Worm (Caenorhabditis elegans) whole organism, young adult: ENCODE results near the gene T13C5.6.

Source experiments
- B0035.1 ChIP-seq: sonication (generic microtip); optimal IDR thresholded peaks from 2 replicates; lab custom pipeline; 2016; ENCODE audit warnings: missing genetic modification characterization, mild to moderate bottlenecking, missing compliant biosample characterization, missing genotype, missing genetic modification reagents
- B0261.1 ChIP-seq: sonication (generic microtip); optimal IDR thresholded peaks from 2 replicates; lab custom pipeline; 2016; ENCODE audit warnings: mild to moderate bottlenecking, missing genetic modification characterization, moderate library complexity, missing compliant biosample characterization
- C06A6.2 ChIP-seq: fragments of 200-800 bp; sonication (Bioruptor generic); conservative IDR thresholded peaks from 2 replicates; pipeline ENCODE4 v1.3.6; 2022; ENCODE audit warnings: missing genetic modification characterization, missing compliant biosample characterization
- F39B2.1 ChIP-seq: fragments of 200-800 bp; sonication (Bioruptor generic); IDR thresholded peaks from 2 replicates; pipeline ENCODE4 v1.3.6; 2022; ENCODE audit warnings: missing genetic modification reagents, missing genetic modification characterization, missing compliant biosample characterization
- F52B5.7 ChIP-seq: sonication (generic microtip); optimal IDR thresholded peaks from 2 replicates; lab custom pipeline; 2016; ENCODE audit warnings: mild to moderate bottlenecking, missing genetic modification characterization, missing compliant biosample characterization
- F55B11.4 ChIP-seq: sonication (generic microtip); optimal IDR thresholded peaks from 2 replicates; lab custom pipeline; 2016; ENCODE audit warnings: missing compliant biosample characterization, missing genetic modification characterization, borderline replicate concordance; ENCODE audit not compliant: insufficient read depth
- F57A8.1 ChIP-seq: fragments of 200-800 bp; sonication (Bioruptor generic); optimal IDR thresholded peaks from 2 replicates; lab custom pipeline; 2018; ENCODE audit warnings: mild to moderate bottlenecking, missing genetic modification characterization, moderate library complexity, missing compliant biosample characterization
- F57C9.4 ChIP-seq: sonication (generic microtip); optimal IDR thresholded peaks from 2 replicates; lab custom pipeline; 2017; ENCODE audit warnings: mild to moderate bottlenecking, missing genetic modification characterization, missing compliant biosample characterization
- K11D2.4 ChIP-seq: fragments of 200-800 bp; sonication (Bioruptor generic); IDR thresholded peaks from 2 replicates; pipeline ENCODE4 v1.3.6; 2022; ENCODE audit warnings: missing genetic modification reagents, missing genetic modification characterization, missing compliant biosample characterization
- Y53G8AR.9 ChIP-seq: fragments of 200-800 bp; sonication (Bioruptor generic); conservative IDR thresholded peaks from 2 replicates; pipeline ENCODE4 v1.3.6; 2022; ENCODE audit warnings: missing genetic modification reagents, missing genetic modification characterization, missing compliant biosample characterization
- atf-7 ChIP-seq: sonication (generic microtip); optimal IDR thresholded peaks from 2 replicates; lab custom pipeline; 2017; ENCODE audit warnings: mild to moderate bottlenecking, missing genetic modification characterization, missing compliant biosample characterization
- athp-1 ChIP-seq: sonication (generic microtip); optimal IDR thresholded peaks from 2 replicates; lab custom pipeline; 2017; ENCODE audit warnings: mild to moderate bottlenecking, missing genetic modification characterization, missing compliant biosample characterization
- bed-1 ChIP-seq: fragments of 200-800 bp; sonication (Bioruptor generic); IDR thresholded peaks from 2 replicates; pipeline ENCODE4 v1.3.6; 2022; ENCODE audit warnings: missing genetic modification reagents, missing genetic modification characterization, missing compliant biosample characterization
- cebp-1 ChIP-seq, 2 experiments: fragments of 200-800 bp in 1 of 2; sonication (Bioruptor generic) in 1 of 2; sonication (generic microtip) in 1 of 2; IDR thresholded peaks in 1 of 2; optimal IDR thresholded peaks in 1 of 2; 2 replicates each; pipeline versions ENCODE4 v1.3.6 to Lab custom; 2017 to 2022; ENCODE audit warnings: missing compliant biosample characterization in 2 of 2, missing genetic modification characterization in 2 of 2, mild to moderate bottlenecking in 1 of 2, missing genetic modification reagents in 1 of 2, moderate library complexity in 1 of 2
- cebp-2 ChIP-seq: fragments of 200-800 bp; sonication (Bioruptor generic); IDR thresholded peaks from 2 replicates; pipeline ENCODE4 v1.3.6; 2022; ENCODE audit warnings: missing genetic modification characterization, missing compliant biosample characterization
- ceh-27 ChIP-seq: fragments of 200-800 bp; sonication (Bioruptor generic); optimal IDR thresholded peaks from 2 replicates; lab custom pipeline; 2018; ENCODE audit warnings: mild to moderate bottlenecking, missing genetic modification characterization, moderate library complexity, missing compliant biosample characterization
- chd-7 ChIP-seq: sonication (generic microtip); optimal IDR thresholded peaks from 2 replicates; lab custom pipeline; 2016; ENCODE audit warnings: mild to moderate bottlenecking, missing genetic modification characterization, moderate library complexity, missing compliant biosample characterization
- die-1 ChIP-seq: sonication (generic microtip); optimal IDR thresholded peaks from 2 replicates; lab custom pipeline; 2016; ENCODE audit warnings: missing genotype, mild to moderate bottlenecking, missing genetic modification characterization, missing compliant biosample characterization
- dpff-1 ChIP-seq: sonication (generic microtip); optimal IDR thresholded peaks from 2 replicates; lab custom pipeline; 2017; ENCODE audit warnings: mild to moderate bottlenecking, missing genetic modification characterization, missing compliant biosample characterization
- dpl-1 ChIP-seq: fragments of 150-350 bp; optimal IDR thresholded peaks from 2 replicates; lab custom pipeline; 2014; ENCODE audit warnings: missing biosample characterization, missing genetic modification reagents, missing genetic modification characterization
- efl-1 ChIP-seq: fragments of 150-350 bp; optimal IDR thresholded peaks from 2 replicates; lab custom pipeline; 2014; ENCODE audit warnings: missing biosample characterization, missing genetic modification reagents, missing genetic modification characterization
- fkh-3 ChIP-seq: sonication (generic microtip); optimal IDR thresholded peaks from 2 replicates; lab custom pipeline; 2016; ENCODE audit warnings: mild to moderate bottlenecking, missing genetic modification characterization, missing compliant biosample characterization
- hmg-20 ChIP-seq: fragments of 200-800 bp; sonication (Bioruptor generic); IDR thresholded peaks from 2 replicates; pipeline ENCODE4 v1.3.6; 2022; ENCODE audit warnings: missing genetic modification reagents, missing genetic modification characterization, missing compliant biosample characterization
- hrde-1 ChIP-seq: sonication (generic microtip); optimal IDR thresholded peaks from 2 replicates; lab custom pipeline; 2016; ENCODE audit warnings: missing genetic modification characterization, mild to moderate bottlenecking, missing compliant biosample characterization, moderate library complexity, missing genotype, missing genetic modification reagents, borderline replicate concordance
- lin-40 ChIP-seq: sonication (generic microtip); optimal IDR thresholded peaks from 2 replicates; lab custom pipeline; 2016; ENCODE audit warnings: missing genetic modification characterization, mild to moderate bottlenecking, missing compliant biosample characterization, missing genotype, missing genetic modification reagents
- lsy-27 ChIP-seq: sonication (generic microtip); optimal IDR thresholded peaks from 2 replicates; lab custom pipeline; 2017; ENCODE audit warnings: missing genetic modification characterization, mild to moderate bottlenecking, missing compliant biosample characterization, antibody characterized with exemption, missing genotype, borderline replicate concordance; ENCODE audit not compliant: insufficient read depth
- madf-3 ChIP-seq: fragments of 200-800 bp; sonication (Bioruptor generic); IDR thresholded peaks from 2 replicates; pipeline ENCODE4 v1.3.6; 2022; ENCODE audit warnings: missing genetic modification reagents, missing genetic modification characterization, missing compliant biosample characterization
- madf-8 ChIP-seq: fragments of 200-800 bp; sonication (Bioruptor generic); conservative IDR thresholded peaks from 2 replicates; pipeline ENCODE4 v1.3.6; 2022; ENCODE audit warnings: missing genetic modification reagents, missing genetic modification characterization, missing compliant biosample characterization
- mxl-1 ChIP-seq: sonication (generic microtip); optimal IDR thresholded peaks from 2 replicates; lab custom pipeline; 2016; ENCODE audit warnings: missing genetic modification characterization, missing compliant biosample characterization
- nfya-2 ChIP-seq: fragments of 200-800 bp; sonication (Bioruptor generic); IDR thresholded peaks from 2 replicates; pipeline ENCODE4 v1.3.6; 2022; ENCODE audit warnings: missing genetic modification reagents, missing genetic modification characterization, missing compliant biosample characterization
- nfyb-1 ChIP-seq: fragments of 200-800 bp; sonication (Bioruptor generic); IDR thresholded peaks from 2 replicates; pipeline ENCODE4 v1.3.6; 2022; ENCODE audit warnings: missing genetic modification reagents, missing genetic modification characterization, missing compliant biosample characterization
- nhr-120 ChIP-seq: fragments of 200-800 bp; sonication (Bioruptor generic); IDR thresholded peaks from 2 replicates; pipeline ENCODE4 v1.3.6; 2022; ENCODE audit warnings: missing genetic modification characterization, missing compliant biosample characterization
- nhr-90 ChIP-seq: sonication (generic microtip); optimal IDR thresholded peaks from 2 replicates; lab custom pipeline; 2016; ENCODE audit warnings: missing genotype, mild to moderate bottlenecking, missing genetic modification characterization, missing compliant biosample characterization
- pbrm-1 ChIP-seq: fragments of 200-800 bp; sonication (Bioruptor generic); IDR thresholded peaks from 2 replicates; pipeline ENCODE4 v1.3.6; 2022; ENCODE audit warnings: missing genetic modification reagents, missing genetic modification characterization, missing compliant biosample characterization
- pha-4 ChIP-seq: fragments of 150-350 bp; sonication (generic microtip); optimal IDR thresholded peaks from 2 replicates; lab custom pipeline; 2014; ENCODE audit warnings: missing biosample characterization, missing genetic modification reagents, missing genetic modification characterization
- rec-8 ChIP-seq, 2 experiments: sonication (generic microtip); optimal IDR thresholded peaks; 2 replicates each; lab custom pipeline; 2016; ENCODE audit warnings: mild to moderate bottlenecking in 2 of 2, missing genetic modification characterization in 2 of 2, missing genetic modification reagents in 2 of 2, missing genotype in 2 of 2, missing biosample characterization in 1 of 2, missing compliant biosample characterization in 1 of 2, moderate library complexity in 1 of 2
- rpc-1 ChIP-seq, 2 experiments: fragments of 150-350 bp in 1 of 2; sonication (generic microtip) in 1 of 2; optimal IDR thresholded peaks; 2 replicates each; lab custom pipeline; 2014 to 2018; ENCODE audit warnings: missing biosample characterization in 1 of 2, missing genetic modification characterization in 1 of 2, missing genetic modification reagents in 1 of 2, missing genotype in 1 of 2
- sdz-38 ChIP-seq: sonication (generic microtip); optimal IDR thresholded peaks from 2 replicates; lab custom pipeline; 2016; ENCODE audit warnings: missing genotype, missing genetic modification characterization, missing compliant biosample characterization
- sea-2 ChIP-seq: fragments of 200-800 bp; sonication (Bioruptor generic); IDR thresholded peaks from 2 replicates; pipeline ENCODE4 v1.3.6; 2022; ENCODE audit warnings: missing genetic modification characterization, missing compliant biosample characterization
- somi-1 ChIP-seq: fragments of 200-800 bp; sonication (Bioruptor generic); optimal IDR thresholded peaks from 2 replicates; lab custom pipeline; 2018; ENCODE audit warnings: mild to moderate bottlenecking, missing genetic modification characterization, missing compliant biosample characterization
- sptf-2 ChIP-seq: fragments of 200-800 bp; sonication (Bioruptor generic); optimal IDR thresholded peaks from 2 replicates; lab custom pipeline; 2018; ENCODE audit warnings: mild to moderate bottlenecking, missing genetic modification characterization, missing compliant biosample characterization
- tbp1 ChIP-seq: fragments of 200-800 bp; sonication (Bioruptor generic); optimal IDR thresholded peaks from 2 replicates; lab custom pipeline; 2018; ENCODE audit warnings: mild to moderate bottlenecking, missing genetic modification characterization, missing compliant biosample characterization
- unc-130 ChIP-seq: sonication (generic microtip); optimal IDR thresholded peaks from 2 replicates; lab custom pipeline; 2016; ENCODE audit warnings: missing genetic modification reagents, missing genetic modification characterization, missing compliant biosample characterization
- xnd-1 ChIP-seq: sonication (generic microtip); optimal IDR thresholded peaks from 2 replicates; lab custom pipeline; 2016; ENCODE audit warnings: missing genotype, missing genetic modification reagents, missing genetic modification characterization, missing compliant biosample characterization
- zfh-2 ChIP-seq: fragments of 200-800 bp; sonication (Bioruptor generic); conservative IDR thresholded peaks from 2 replicates; pipeline ENCODE4 v1.3.6; 2022; ENCODE audit warnings: missing genetic modification reagents, missing genetic modification characterization, missing compliant biosample characterization
- ztf-22 ChIP-seq: fragments of 200-800 bp; sonication (Bioruptor generic); optimal IDR thresholded peaks from 2 replicates; lab custom pipeline; 2018; ENCODE audit warnings: mild to moderate bottlenecking, missing genetic modification characterization, moderate library complexity, missing compliant biosample characterization

T13C5.6 gene

ce11 chrX:6221097-6221496 is 13.6 kb upstream of the T13C5.6 start:
- no peak for TF ChIP-seq lsy-27 (tag; lab: Kevin White, UChicago)
- TF ChIP-seq bed-1 (GFP tag; lab: Robert Waterston, UW): no peak

DNA sequence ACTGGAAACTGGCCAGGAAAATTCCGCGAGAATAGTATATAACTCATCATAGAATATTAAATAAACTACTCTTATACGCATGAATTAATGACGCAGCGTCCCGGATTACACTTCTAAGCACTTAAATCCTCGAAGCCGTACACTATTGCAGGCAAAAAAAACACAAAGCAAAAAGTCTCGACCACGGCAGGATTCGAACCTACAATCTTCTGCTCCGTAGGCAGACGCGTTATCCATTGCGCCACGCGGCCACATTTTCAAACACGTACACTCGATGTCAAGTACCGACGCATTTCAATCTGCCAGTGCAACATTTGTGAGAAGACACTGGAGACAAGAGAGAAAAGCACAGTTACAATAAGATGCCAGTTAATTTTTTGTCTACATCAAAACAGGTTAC is 12.4 kb upstream of the T13C5.6 start:
- TF ChIP-seq sdz-38 (tag; lab: Kevin White, UChicago) (no peak), die-1 (tag; lab: Kevin White, UChicago) (peak; percentile 78), hmg-20 (GFP tag; lab: Robert Waterston, UW) (peak; percentile 32; the same call in 1 of the 2 replicates), lin-40 (tag; lab: Kevin White, UChicago) (peak; percentile 63), somi-1 (GFP tag; lab: Kevin White, UChicago) (peak; percentile 37), pbrm-1 (GFP tag; lab: Robert Waterston, UW) (peak; percentile 85), dpff-1 (tag; lab: Kevin White, UChicago) (no peak), F39B2.1 (GFP tag; lab: Robert Waterston, UW) (no peak), ceh-27 (GFP tag; lab: Kevin White, UChicago) (peak; percentile 62), C06A6.2 (no peak), tbp1 (GFP tag; lab: Kevin White, UChicago) (peak; percentile 93), atf-7 (tag; lab: Kevin White, UChicago) (no peak), Y53G8AR.9 (GFP tag; lab: Robert Waterston, UW) (peak; percentile 61; the same call in 1 of the 2 replicates), nhr-90 (tag; lab: Kevin White, UChicago) (peak; percentile 85), cebp-1 (GFP tag; IDR thresholded peaks at IDR 0.05; lab: Robert Waterston, UW) (no peak), cebp-1 (tag; optimal IDR thresholded peaks at IDR 0.05; lab: Kevin White, UChicago) (no peak), F57A8.1 (GFP tag; lab: Kevin White, UChicago) (no peak), F52B5.7 (tag; lab: Kevin White, UChicago) (peak; percentile 58), F55B11.4 (no peak), mxl-1 (tag; lab: Kevin White, UChicago) (peak; percentile 43), zfh-2 (GFP tag; lab: Robert Waterston, UW) (no peak), madf-8 (GFP tag; lab: Robert Waterston, UW) (no peak), B0035.1 (tag; lab: Kevin White, UChicago) (no peak), rec-8 (tag; optimal IDR thresholded peaks at IDR 0.05; lab: Kevin White, UChicago) (peak; percentile 65 to 71), ztf-22 (GFP tag; lab: Kevin White, UChicago) (no peak), athp-1 (tag; lab: Kevin White, UChicago) (peak; percentile 17), F57C9.4 (tag; lab: Kevin White, UChicago) (no peak), pha-4 (tag; lab: Kevin White, UChicago) (no peak), unc-130 (peak; percentile 15), B0261.1 (tag; lab: Kevin White, UChicago) (peak; percentile 85), cebp-2 (GFP tag; lab: Robert Waterston, UW) (no peak), fkh-3 (tag; lab: Kevin White, UChicago) (no peak), efl-1 (no peak), dpl-1 (GFP tag; lab: Kevin White, UChicago) (no peak), chd-7 (tag; lab: Kevin White, UChicago) (peak; percentile 63), hrde-1 (tag; lab: Kevin White, UChicago) (peak; percentile 5), sea-2 (no peak), rpc-1 (optimal IDR thresholded peaks at IDR 0.05; lab: Kevin White, UChicago) (peak; percentile 83), rpc-1 (tag; optimal IDR thresholded peaks at IDR 0.05; lab: Kevin White, UChicago) (peak; percentile 86), K11D2.4 (0 out of 2 replicates have a peak, but pooled peaks have one; percentile 18), nfyb-1 (GFP tag; lab: Robert Waterston, UW) (0 out of 2 replicates have a peak, but pooled peaks have one; percentile 57), sptf-2 (no peak), madf-3 (GFP tag; lab: Robert Waterston, UW) (0 out of 2 replicates have a peak, but pooled peaks have one; percentile 23), nhr-120 (GFP tag; lab: Robert Waterston, UW) (no peak), xnd-1 (tag; lab: Kevin White, UChicago) (no peak), nfya-2 (GFP tag; lab: Robert Waterston, UW) (no peak)
